Worm (Caenorhabditis elegans) whole organism, mixed stage, embryonic: ENCODE data around the gene Y57A10A.8.

Experiments
- M03D4.4 ChIP-seq: sonication (generic microtip); optimal IDR thresholded peaks from 2 replicates; lab custom pipeline; 2017; ENCODE audit warnings: mild to moderate bottlenecking, missing genetic modification characterization, missing compliant biosample characterization
- bed-3 ChIP-seq: fragments of 200-800 bp; sonication (Bioruptor generic); optimal IDR thresholded peaks from 3 replicates; lab custom pipeline; 2018; ENCODE audit warnings: mild to moderate bottlenecking, missing genetic modification characterization, moderate library complexity, missing compliant biosample characterization
- blmp-1 ChIP-seq: fragments of 150-350 bp; optimal IDR thresholded peaks from 2 replicates; lab custom pipeline; 2014; ENCODE audit warnings: missing biosample characterization, missing genetic modification characterization
- ceh-39 ChIP-seq: fragments of 150-350 bp; optimal IDR thresholded peaks from 2 replicates; lab custom pipeline; 2014; ENCODE audit warnings: missing biosample characterization, missing genetic modification characterization
- ceh-83 ChIP-seq: fragments of 200-800 bp; sonication (Bioruptor generic); optimal IDR thresholded peaks from 2 replicates; lab custom pipeline; 2018; ENCODE audit warnings: mild to moderate bottlenecking, missing genetic modification characterization, missing compliant biosample characterization
- ces-1 ChIP-seq: fragments of 150-350 bp; optimal IDR thresholded peaks from 2 replicates; lab custom pipeline; 2014; ENCODE audit warnings: missing biosample characterization, missing genetic modification reagents, missing genetic modification characterization
- drap-1 ChIP-seq: fragments of 200-800 bp; sonication (Bioruptor generic); optimal IDR thresholded peaks from 3 replicates; lab custom pipeline; 2018; ENCODE audit warnings: mild to moderate bottlenecking, missing genetic modification characterization, missing compliant biosample characterization
- elt-3 ChIP-seq: fragments of 150-350 bp; optimal IDR thresholded peaks from 2 replicates; lab custom pipeline; 2014; ENCODE audit warnings: missing biosample characterization, missing genetic modification characterization
- flh-1 ChIP-seq: fragments of 200-800 bp; sonication (Bioruptor generic); optimal IDR thresholded peaks from 2 replicates; lab custom pipeline; 2018; ENCODE audit warnings: mild to moderate bottlenecking, missing genetic modification characterization, moderate library complexity, missing compliant biosample characterization
- ham-2 ChIP-seq: fragments of 200-800 bp; sonication (Bioruptor generic); optimal IDR thresholded peaks from 2 replicates; lab custom pipeline; 2018; ENCODE audit warnings: mild to moderate bottlenecking, missing genetic modification characterization, missing compliant biosample characterization
- hlh-1 ChIP-seq: fragments of 150-350 bp; optimal IDR thresholded peaks from 2 replicates; lab custom pipeline; 2014; ENCODE audit warnings: missing biosample characterization, missing genetic modification reagents, missing genetic modification characterization
- lin-32 ChIP-seq: fragments of 200-800 bp; sonication (Bioruptor generic); optimal IDR thresholded peaks from 2 replicates; lab custom pipeline; 2018; ENCODE audit warnings: mild to moderate bottlenecking, missing genetic modification characterization, missing compliant biosample characterization
- lsy-2 ChIP-seq: fragments of 150-350 bp; optimal IDR thresholded peaks from 2 replicates; lab custom pipeline; 2014; ENCODE audit warnings: missing biosample characterization, missing genetic modification characterization
- mep-1 ChIP-seq: fragments of 150-350 bp; optimal IDR thresholded peaks from 2 replicates; lab custom pipeline; 2017; ENCODE audit warnings: missing biosample characterization, missing genetic modification reagents, missing genetic modification characterization, inconsistent platforms
- nhr-2 ChIP-seq: fragments of 150-350 bp; optimal IDR thresholded peaks from 2 replicates; lab custom pipeline; 2014; ENCODE audit warnings: missing biosample characterization, missing genetic modification characterization
- pha-4 ChIP-seq: fragments of 150-350 bp; optimal IDR thresholded peaks from 2 replicates; lab custom pipeline; 2018; ENCODE audit warnings: missing biosample characterization, missing genetic modification reagents, missing genetic modification characterization
- snpc-4 ChIP-seq: fragments of 150-350 bp; optimal IDR thresholded peaks from 2 replicates; lab custom pipeline; 2014; ENCODE audit warnings: missing biosample characterization, missing genetic modification characterization
- sptf-1 ChIP-seq: sonication (generic microtip); optimal IDR thresholded peaks from 2 replicates; lab custom pipeline; 2017; ENCODE audit warnings: mild to moderate bottlenecking, missing genetic modification characterization, moderate library complexity, missing compliant biosample characterization
- tbx-8 ChIP-seq: fragments of 200-800 bp; sonication (Bioruptor generic); optimal IDR thresholded peaks from 2 replicates; lab custom pipeline; 2018; ENCODE audit warnings: mild to moderate bottlenecking, missing genetic modification characterization, moderate library complexity, missing compliant biosample characterization
- unc-120 ChIP-seq: sonication (generic microtip); optimal IDR thresholded peaks from 2 replicates; lab custom pipeline; 2017; ENCODE audit warnings: missing genetic modification characterization, missing compliant biosample characterization; ENCODE audit not compliant: poor library complexity, severe bottlenecking
- unc-39 ChIP-seq: fragments of 150-350 bp; optimal IDR thresholded peaks from 2 replicates; lab custom pipeline; 2014; ENCODE audit warnings: missing biosample characterization, missing genetic modification characterization
- unc-62 ChIP-seq: fragments of 150-350 bp; optimal IDR thresholded peaks from 2 replicates; lab custom pipeline; 2014; ENCODE audit warnings: missing biosample characterization, missing genetic modification reagents, missing genetic modification characterization
- zip-8 ChIP-seq: fragments of 150-350 bp; optimal IDR thresholded peaks from 2 replicates; lab custom pipeline; 2014; ENCODE audit warnings: missing biosample characterization, missing genetic modification characterization
- ztf-11 ChIP-seq: fragments of 150-350 bp; optimal IDR thresholded peaks from 2 replicates; lab custom pipeline; 2014; ENCODE audit warnings: missing biosample characterization, missing genetic modification characterization

Gene Y57A10A.8

ce11 chrII:12208741-12209140, 44.1 kb downstream of the Y57A10A.8 start:
- TF ChIP-seq ham-2 (GFP tag; lab: Kevin White, UChicago) (no peak), ztf-11 (no peak), nhr-2 (tag; lab: Kevin White, UChicago) (no peak), ceh-39 (tag; lab: Kevin White, UChicago) (no peak), sptf-1 (no peak), zip-8 (tag; lab: Kevin White, UChicago) (no peak), M03D4.4 (no peak), lsy-2 (tag; lab: Kevin White, UChicago) (no peak), ceh-83 (GFP tag; lab: Kevin White, UChicago) (no peak), lin-32 (GFP tag; lab: Kevin White, UChicago) (no peak), mep-1 (tag; lab: Kevin White, UChicago) (no peak), bed-3 (no peak), pha-4 (tag; lab: Kevin White, UChicago) (no peak)

DNA sequence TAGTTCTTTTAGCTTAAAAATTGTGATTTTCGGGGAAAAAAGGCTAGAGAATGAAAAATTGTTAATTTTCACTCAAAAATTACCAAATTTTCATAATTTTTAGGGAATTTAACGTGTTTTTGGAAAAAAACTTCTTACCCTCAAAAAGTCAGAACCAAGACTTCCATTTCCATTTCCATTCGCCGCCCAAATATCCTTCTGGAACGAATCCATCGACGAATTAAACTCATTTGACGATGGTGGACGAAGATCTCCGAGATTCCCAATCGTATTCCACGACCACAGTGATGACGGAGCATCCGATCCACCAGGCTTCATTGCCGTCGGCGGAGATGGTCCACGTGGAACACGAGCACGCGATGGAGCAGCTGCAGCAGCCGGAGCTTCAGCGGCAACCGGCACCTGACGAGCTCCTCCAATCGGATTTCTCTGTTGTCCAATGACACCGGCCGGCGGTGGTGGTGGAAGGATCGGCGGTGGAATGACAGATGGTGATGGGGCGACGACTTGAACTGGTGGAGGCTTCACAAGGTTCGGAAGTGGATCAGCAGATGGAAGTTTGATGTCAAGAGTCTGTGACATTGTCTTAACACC, 47.1 kb downstream of the Y57A10A.8 start:
- TF ChIP-seq ztf-11 (no peak), unc-120 (tag; lab: Kevin White, UChicago) (no peak), sptf-1 (no peak), lsy-2 (tag; lab: Kevin White, UChicago) (no peak), hlh-1 (tag; lab: Kevin White, UChicago) (no peak), drap-1 (no peak), ces-1 (GFP tag; lab: Kevin White, UChicago) (no peak), elt-3 (tag; lab: Kevin White, UChicago) (no peak)

- TF ChIP-seq ces-1 (GFP tag; lab: Kevin White, UChicago) (no peak), unc-39 (no peak), lin-32 (GFP tag; lab: Kevin White, UChicago) (no peak), drap-1 (no peak), flh-1 (GFP tag; lab: Kevin White, UChicago) (no peak), ceh-39 (tag; lab: Kevin White, UChicago) (no peak), tbx-8 (no peak), M03D4.4 (no peak), nhr-2 (tag; lab: Kevin White, UChicago) (no peak), snpc-4 (tag; lab: Kevin White, UChicago) (no peak), unc-62 (no peak), ceh-83 (GFP tag; lab: Kevin White, UChicago) (no peak), blmp-1 (no peak), zip-8 (tag; lab: Kevin White, UChicago) (no peak), ham-2 (GFP tag; lab: Kevin White, UChicago) (no peak)
Observed at ce11 chrII:12214562-12214961, 49.9 kb downstream of the Y57A10A.8 start.
